Worm (Caenorhabditis elegans) whole organism, L3 larva: ENCODE data around the gene nhr-211.
A peak's percentile ranks its signal among the peaks of the same experiment; 100 is the strongest.

Experiments
- R02D3.7 ChIP-seq: fragments of 150-350 bp; optimal IDR thresholded peaks from 2 replicates; lab custom pipeline; 2014; ENCODE audit warnings: missing biosample characterization, missing genetic modification characterization
- ZK546.5 ChIP-seq: sonication (generic microtip); optimal IDR thresholded peaks from 2 replicates; lab custom pipeline; 2017; ENCODE audit warnings: missing biosample characterization, missing genetic modification characterization
- aly-2 ChIP-seq: fragments of 150-350 bp; optimal IDR thresholded peaks from 2 replicates; lab custom pipeline; 2014; ENCODE audit warnings: missing biosample characterization, missing genetic modification characterization
- ama-1 ChIP-seq: fragments of 150-350 bp; optimal IDR thresholded peaks from 2 replicates; lab custom pipeline; 2018
- ceh-16 ChIP-seq: sonication (generic microtip); optimal IDR thresholded peaks from 2 replicates; lab custom pipeline; 2017; ENCODE audit warnings: missing biosample characterization, missing genetic modification characterization
- ceh-28 ChIP-seq: fragments of 150-350 bp; optimal IDR thresholded peaks from 2 replicates; lab custom pipeline; 2014; ENCODE audit warnings: missing biosample characterization, missing genetic modification reagents, missing genetic modification characterization
- ceh-82 ChIP-seq: fragments of 150-350 bp; optimal IDR thresholded peaks from 2 replicates; lab custom pipeline; 2014; ENCODE audit warnings: missing biosample characterization, missing genetic modification characterization
- ceh-9 ChIP-seq: sonication (generic microtip); optimal IDR thresholded peaks from 2 replicates; lab custom pipeline; 2018; ENCODE audit warnings: missing biosample characterization, missing genetic modification characterization
- daf-12 ChIP-seq: fragments of 150-350 bp; optimal IDR thresholded peaks from 2 replicates; lab custom pipeline; 2014; ENCODE audit warnings: missing biosample characterization, missing genetic modification reagents, missing genetic modification characterization
- egl-5 ChIP-seq: fragments of 150-350 bp; optimal IDR thresholded peaks from 2 replicates; lab custom pipeline; 2017; ENCODE audit warnings: missing biosample characterization, missing genetic modification reagents, missing genetic modification characterization, inconsistent platforms
- elt-1 ChIP-seq: fragments of 150-350 bp; optimal IDR thresholded peaks from 2 replicates; lab custom pipeline; 2014; ENCODE audit warnings: missing biosample characterization, missing genetic modification characterization
- elt-2 ChIP-seq: sonication (generic microtip); optimal IDR thresholded peaks from 2 replicates; lab custom pipeline; 2016; ENCODE audit warnings: missing genetic modification reagents, mild to moderate bottlenecking, missing genetic modification characterization, missing compliant biosample characterization
- elt-3 ChIP-seq, 3 experiments: fragments of 150-350 bp in 1 of 3; sonication (generic microtip) in 2 of 3; optimal IDR thresholded peaks; 2 replicates in 2 of 3; 4 replicates in 1 of 3; lab custom pipeline; 2014 to 2017; ENCODE audit warnings: missing biosample characterization in 3 of 3, missing genetic modification characterization in 3 of 3
- fos-1 ChIP-seq: fragments of 150-350 bp; optimal IDR thresholded peaks from 2 replicates; lab custom pipeline; 2014; ENCODE audit warnings: missing biosample characterization, missing genetic modification characterization
- hmg-11 ChIP-seq: sonication (generic microtip); optimal IDR thresholded peaks from 2 replicates; lab custom pipeline; 2016; ENCODE audit warnings: missing genetic modification characterization, missing compliant biosample characterization
- jun-1 ChIP-seq: fragments of 150-350 bp; optimal IDR thresholded peaks from 2 replicates; lab custom pipeline; 2014; ENCODE audit warnings: missing biosample characterization, missing genetic modification reagents, missing genetic modification characterization
- lin-39 ChIP-seq: fragments of 150-350 bp; optimal IDR thresholded peaks from 2 replicates; lab custom pipeline; 2018; ENCODE audit warnings: missing biosample characterization, missing genetic modification reagents, missing genetic modification characterization
- lsy-12 ChIP-seq: sonication (generic microtip); optimal IDR thresholded peaks from 2 replicates; lab custom pipeline; 2016; ENCODE audit warnings: mild to moderate bottlenecking, missing genetic modification characterization, missing compliant biosample characterization
- mdl-1 ChIP-seq: fragments of 150-350 bp; optimal IDR thresholded peaks from 2 replicates; lab custom pipeline; 2014; ENCODE audit warnings: missing biosample characterization, missing genetic modification characterization
- mml-1 ChIP-seq: fragments of 150-350 bp; sonication (generic microtip); optimal IDR thresholded peaks from 3 replicates; lab custom pipeline; 2014; ENCODE audit warnings: missing biosample characterization, missing genetic modification characterization
- nfya-1 ChIP-seq: sonication (generic microtip); optimal IDR thresholded peaks from 2 replicates; lab custom pipeline; 2017; ENCODE audit warnings: missing genetic modification characterization, mild to moderate bottlenecking, missing compliant biosample characterization, antibody characterized with exemption, moderate library complexity; ENCODE audit not compliant: insufficient read depth
- nhr-12 ChIP-seq: fragments of 150-350 bp; optimal IDR thresholded peaks from 2 replicates; lab custom pipeline; 2014; ENCODE audit warnings: missing biosample characterization, missing genetic modification characterization
- nhr-23 ChIP-seq: fragments of 150-350 bp; optimal IDR thresholded peaks from 2 replicates; lab custom pipeline; 2014; ENCODE audit warnings: missing biosample characterization, missing genetic modification reagents, missing genetic modification characterization
- nhr-237 ChIP-seq: fragments of 150-350 bp; optimal IDR thresholded peaks from 2 replicates; lab custom pipeline; 2014; ENCODE audit warnings: missing biosample characterization, missing genetic modification characterization
- nhr-25 ChIP-seq: sonication (generic microtip); optimal IDR thresholded peaks from 2 replicates; lab custom pipeline; 2017; ENCODE audit warnings: missing biosample characterization, missing genetic modification characterization
- nhr-28 ChIP-seq: fragments of 150-350 bp; optimal IDR thresholded peaks from 2 replicates; lab custom pipeline; 2014; ENCODE audit warnings: missing biosample characterization, missing genetic modification characterization
- nhr-43 ChIP-seq: sonication (generic microtip); optimal IDR thresholded peaks from 2 replicates; lab custom pipeline; 2016; ENCODE audit warnings: mild to moderate bottlenecking, missing genetic modification characterization, missing compliant biosample characterization; ENCODE audit not compliant: poor library complexity, severe bottlenecking
- nhr-67 ChIP-seq: fragments of 150-350 bp; optimal IDR thresholded peaks from 2 replicates; lab custom pipeline; 2014; ENCODE audit warnings: missing biosample characterization, missing genetic modification characterization
- nhr-76 ChIP-seq: fragments of 150-350 bp; sonication (generic microtip); optimal IDR thresholded peaks from 5 replicates; lab custom pipeline; 2014; ENCODE audit warnings: missing biosample characterization, missing genetic modification characterization
- nhr-77 ChIP-seq: fragments of 150-350 bp; optimal IDR thresholded peaks from 2 replicates; lab custom pipeline; 2014; ENCODE audit warnings: missing biosample characterization, missing genetic modification characterization
- pha-4 ChIP-seq: fragments of 150-350 bp; optimal IDR thresholded peaks from 2 replicates; lab custom pipeline; 2014; ENCODE audit warnings: missing biosample characterization, missing genetic modification reagents, missing genetic modification characterization
- pqm-1 ChIP-seq: fragments of 150-350 bp; optimal IDR thresholded peaks from 2 replicates; lab custom pipeline; 2017; ENCODE audit warnings: missing biosample characterization, missing genetic modification characterization, inconsistent platforms
- sea-2 ChIP-seq: fragments of 150-350 bp; sonication (generic microtip); optimal IDR thresholded peaks from 4 replicates; lab custom pipeline; 2014; ENCODE audit warnings: missing biosample characterization, missing genetic modification reagents, missing genetic modification characterization
- skn-1 ChIP-seq: fragments of 150-350 bp; optimal IDR thresholded peaks from 2 replicates; lab custom pipeline; 2014; ENCODE audit warnings: missing biosample characterization, missing genetic modification characterization
- snpc-4 ChIP-seq: fragments of 150-350 bp; optimal IDR thresholded peaks from 2 replicates; lab custom pipeline; 2014; ENCODE audit warnings: missing biosample characterization, missing genetic modification characterization
- tbx-2 ChIP-seq: sonication (generic microtip); optimal IDR thresholded peaks from 2 replicates; lab custom pipeline; 2016; ENCODE audit warnings: mild to moderate bottlenecking, missing genetic modification characterization, missing compliant biosample characterization
- unc-39 ChIP-seq: sonication (generic microtip); optimal IDR thresholded peaks from 4 replicates; lab custom pipeline; 2017; ENCODE audit warnings: missing biosample characterization, missing genetic modification characterization
- unc-62 ChIP-seq: fragments of 150-350 bp; sonication (generic microtip); optimal IDR thresholded peaks from 4 replicates; lab custom pipeline; 2014; ENCODE audit warnings: missing biosample characterization, missing genetic modification reagents, missing genetic modification characterization
- ztf-4 ChIP-seq: fragments of 150-350 bp; optimal IDR thresholded peaks from 2 replicates; lab custom pipeline; 2014; ENCODE audit warnings: missing biosample characterization, missing genetic modification characterization

Gene nhr-211

ce11 chrV:459464-459863 is 27.3 kb upstream of the nhr-211 start, which contains the start of gene nhr-203:
Gene nhr-203, plus strand, starts transcription at chrV:459795.
- peak; percentile 91 for TF ChIP-seq elt-2 (tag; lab: Kevin White, UChicago)
- TF ChIP-seq elt-3 (tag; optimal IDR thresholded peaks at IDR 0.05; lab: Kevin White, UChicago), result no peak
- peak; percentile 28 for TF ChIP-seq pha-4 (tag; lab: Kevin White, UChicago)
- peak; percentile 5 for TF ChIP-seq skn-1
- TF ChIP-seq pqm-1 (tag; lab: Kevin White, UChicago), result peak; percentile 97

- TF ChIP-seq unc-62 (GFP tag; lab: Kevin White, UChicago) (no peak), ceh-28 (no peak), mml-1 (tag; lab: Kevin White, UChicago) (no peak), elt-3 (tag; optimal IDR thresholded peaks at IDR 0.05; lab: Kevin White, UChicago) (no peak), nhr-76 (tag; lab: Kevin White, UChicago) (no peak), ceh-9 (no peak), nfya-1 (tag; lab: Kevin White, UChicago) (no peak), pha-4 (tag; lab: Kevin White, UChicago) (peak; percentile 33), ztf-4 (tag; lab: Kevin White, UChicago) (no peak), nhr-28 (tag; lab: Kevin White, UChicago) (no peak), daf-12 (no peak), pqm-1 (tag; lab: Kevin White, UChicago) (peak; percentile 62), skn-1 (no peak), ceh-16 (tag; lab: Kevin White, UChicago) (no peak), ZK546.5 (no peak), tbx-2 (no peak), mdl-1 (tag; lab: Kevin White, UChicago) (no peak), nhr-23 (tag; lab: Kevin White, UChicago) (peak; percentile 38), ceh-82 (tag; lab: Kevin White, UChicago) (no peak), elt-1 (no peak), unc-39 (tag; lab: Kevin White, UChicago) (no peak), aly-2 (tag; lab: Kevin White, UChicago) (no peak), lsy-12 (tag; lab: Kevin White, UChicago) (no peak), lin-39 (no peak), nhr-67 (tag; lab: Kevin White, UChicago) (no peak), nhr-43 (tag; lab: Kevin White, UChicago) (no peak), ama-1 (lab: Kevin White, UChicago) (no peak), nhr-77 (tag; lab: Kevin White, UChicago) (no peak), R02D3.7 (tag; lab: Kevin White, UChicago) (no peak), jun-1 (tag; lab: Kevin White, UChicago) (no peak), elt-2 (tag; lab: Kevin White, UChicago) (peak; percentile 72)
These were observed 24.5 kb upstream of the nhr-211 start, which contains the start of gene nhr-202 for ce11 chrV:462263-462662. Gene nhr-202, plus strand, starts transcription at chrV:462588.

- no peak for TF ChIP-seq snpc-4 (tag; lab: Kevin White, UChicago)
- TF ChIP-seq ceh-28, result no peak
- TF ChIP-seq sea-2 (GFP tag; lab: Kevin White, UChicago), result no peak
- no peak for TF ChIP-seq nhr-237 (tag; lab: Kevin White, UChicago)
- TF ChIP-seq hmg-11 (tag; lab: Kevin White, UChicago), result no peak
- TF ChIP-seq elt-3 (tag; optimal IDR thresholded peaks at IDR 0.05; lab: Kevin White, UChicago), result no peak
- peak; percentile 59 for TF ChIP-seq pqm-1 (tag; lab: Kevin White, UChicago)
- no peak for TF ChIP-seq ceh-16 (tag; lab: Kevin White, UChicago)
- no peak for TF ChIP-seq jun-1 (tag; lab: Kevin White, UChicago)
- peak; percentile 65 for TF ChIP-seq pha-4 (tag; lab: Kevin White, UChicago)
- TF ChIP-seq elt-2 (tag; lab: Kevin White, UChicago), result peak; percentile 44
These were observed 22.0 kb upstream of the nhr-211 start, which contains the start of gene nhr-201 for ce11 chrV:464800-465199. Gene nhr-201, plus strand, starts transcription at chrV:464828.

ce11 chrV:465355-465754 is 21.4 kb upstream of the nhr-211 start:
- TF ChIP-seq nhr-43 (tag; lab: Kevin White, UChicago), result no peak
- TF ChIP-seq pha-4 (tag; lab: Kevin White, UChicago), result no peak
- no peak for TF ChIP-seq skn-1
- TF ChIP-seq nhr-12, result no peak
- no peak for TF ChIP-seq egl-5 (tag; lab: Kevin White, UChicago)
- TF ChIP-seq ceh-82 (tag; lab: Kevin White, UChicago), result no peak
- peak; percentile 33 for TF ChIP-seq nhr-23 (tag; lab: Kevin White, UChicago)
- TF ChIP-seq elt-1, result no peak
- TF ChIP-seq fos-1 (tag; lab: Kevin White, UChicago), result no peak
- no peak for TF ChIP-seq jun-1 (tag; lab: Kevin White, UChicago)
- TF ChIP-seq ceh-9, result no peak
- TF ChIP-seq nhr-25 (tag; lab: Kevin White, UChicago), result peak; percentile 42
- TF ChIP-seq snpc-4 (tag; lab: Kevin White, UChicago), result no peak
